Worm (Caenorhabditis elegans) whole organism, L3 larva: ENCODE measurements around the gene ZK1320.3.

ENCODE experiments used
- R02D3.7 ChIP-seq: fragments of 150-350 bp; optimal IDR thresholded peaks from 2 replicates; lab custom pipeline; 2014; ENCODE audit warnings: missing biosample characterization, missing genetic modification characterization
- aly-2 ChIP-seq: fragments of 150-350 bp; optimal IDR thresholded peaks from 2 replicates; lab custom pipeline; 2014; ENCODE audit warnings: missing biosample characterization, missing genetic modification characterization
- ceh-16 ChIP-seq: sonication (generic microtip); optimal IDR thresholded peaks from 2 replicates; lab custom pipeline; 2017; ENCODE audit warnings: missing biosample characterization, missing genetic modification characterization
- ceh-28 ChIP-seq: fragments of 150-350 bp; optimal IDR thresholded peaks from 2 replicates; lab custom pipeline; 2014; ENCODE audit warnings: missing biosample characterization, missing genetic modification reagents, missing genetic modification characterization
- ceh-82 ChIP-seq: fragments of 150-350 bp; optimal IDR thresholded peaks from 2 replicates; lab custom pipeline; 2014; ENCODE audit warnings: missing biosample characterization, missing genetic modification characterization
- daf-12 ChIP-seq: fragments of 150-350 bp; optimal IDR thresholded peaks from 2 replicates; lab custom pipeline; 2014; ENCODE audit warnings: missing biosample characterization, missing genetic modification reagents, missing genetic modification characterization
- elt-1 ChIP-seq: fragments of 150-350 bp; optimal IDR thresholded peaks from 2 replicates; lab custom pipeline; 2014; ENCODE audit warnings: missing biosample characterization, missing genetic modification characterization
- elt-2 ChIP-seq: sonication (generic microtip); optimal IDR thresholded peaks from 2 replicates; lab custom pipeline; 2016; ENCODE audit warnings: missing genetic modification reagents, mild to moderate bottlenecking, missing genetic modification characterization, missing compliant biosample characterization
- elt-3 ChIP-seq, 3 experiments: fragments of 150-350 bp in 1 of 3; sonication (generic microtip) in 2 of 3; optimal IDR thresholded peaks; 2 replicates in 2 of 3; 4 replicates in 1 of 3; lab custom pipeline; 2014 to 2017; ENCODE audit warnings: missing biosample characterization in 3 of 3, missing genetic modification characterization in 3 of 3
- eor-1 ChIP-seq, 2 experiments: fragments of 150-350 bp; optimal IDR thresholded peaks; 2 replicates each; lab custom pipeline; 2014 to 2018; ENCODE audit warnings: missing biosample characterization in 2 of 2, missing genetic modification characterization in 2 of 2
- hmg-11 ChIP-seq: sonication (generic microtip); optimal IDR thresholded peaks from 2 replicates; lab custom pipeline; 2016; ENCODE audit warnings: missing genetic modification characterization, missing compliant biosample characterization
- jun-1 ChIP-seq: fragments of 150-350 bp; optimal IDR thresholded peaks from 2 replicates; lab custom pipeline; 2014; ENCODE audit warnings: missing biosample characterization, missing genetic modification reagents, missing genetic modification characterization
- lin-15B ChIP-seq: fragments of 150-350 bp; optimal IDR thresholded peaks from 2 replicates; lab custom pipeline; 2014; ENCODE audit warnings: missing biosample characterization, missing genetic modification characterization
- lin-39 ChIP-seq: fragments of 150-350 bp; optimal IDR thresholded peaks from 2 replicates; lab custom pipeline; 2018; ENCODE audit warnings: missing biosample characterization, missing genetic modification reagents, missing genetic modification characterization
- lsy-12 ChIP-seq: sonication (generic microtip); optimal IDR thresholded peaks from 2 replicates; lab custom pipeline; 2016; ENCODE audit warnings: mild to moderate bottlenecking, missing genetic modification characterization, missing compliant biosample characterization
- mdl-1 ChIP-seq: fragments of 150-350 bp; optimal IDR thresholded peaks from 2 replicates; lab custom pipeline; 2014; ENCODE audit warnings: missing biosample characterization, missing genetic modification characterization
- mml-1 ChIP-seq: fragments of 150-350 bp; sonication (generic microtip); optimal IDR thresholded peaks from 3 replicates; lab custom pipeline; 2014; ENCODE audit warnings: missing biosample characterization, missing genetic modification characterization
- nfya-1 ChIP-seq: sonication (generic microtip); optimal IDR thresholded peaks from 2 replicates; lab custom pipeline; 2017; ENCODE audit warnings: missing genetic modification characterization, mild to moderate bottlenecking, missing compliant biosample characterization, antibody characterized with exemption, moderate library complexity; ENCODE audit not compliant: insufficient read depth
- nhr-11 ChIP-seq: fragments of 150-350 bp; optimal IDR thresholded peaks from 2 replicates; lab custom pipeline; 2014; ENCODE audit warnings: missing biosample characterization, missing genetic modification characterization
- nhr-12 ChIP-seq: fragments of 150-350 bp; optimal IDR thresholded peaks from 2 replicates; lab custom pipeline; 2014; ENCODE audit warnings: missing biosample characterization, missing genetic modification characterization
- nhr-23 ChIP-seq: fragments of 150-350 bp; optimal IDR thresholded peaks from 2 replicates; lab custom pipeline; 2014; ENCODE audit warnings: missing biosample characterization, missing genetic modification reagents, missing genetic modification characterization
- nhr-237 ChIP-seq: fragments of 150-350 bp; optimal IDR thresholded peaks from 2 replicates; lab custom pipeline; 2014; ENCODE audit warnings: missing biosample characterization, missing genetic modification characterization
- nhr-25 ChIP-seq: sonication (generic microtip); optimal IDR thresholded peaks from 2 replicates; lab custom pipeline; 2017; ENCODE audit warnings: missing biosample characterization, missing genetic modification characterization
- nhr-28 ChIP-seq: fragments of 150-350 bp; optimal IDR thresholded peaks from 2 replicates; lab custom pipeline; 2014; ENCODE audit warnings: missing biosample characterization, missing genetic modification characterization
- nhr-43 ChIP-seq: sonication (generic microtip); optimal IDR thresholded peaks from 2 replicates; lab custom pipeline; 2016; ENCODE audit warnings: mild to moderate bottlenecking, missing genetic modification characterization, missing compliant biosample characterization; ENCODE audit not compliant: poor library complexity, severe bottlenecking
- nhr-67 ChIP-seq: fragments of 150-350 bp; optimal IDR thresholded peaks from 2 replicates; lab custom pipeline; 2014; ENCODE audit warnings: missing biosample characterization, missing genetic modification characterization
- pha-4 ChIP-seq: fragments of 150-350 bp; optimal IDR thresholded peaks from 2 replicates; lab custom pipeline; 2014; ENCODE audit warnings: missing biosample characterization, missing genetic modification reagents, missing genetic modification characterization
- pqm-1 ChIP-seq: fragments of 150-350 bp; optimal IDR thresholded peaks from 2 replicates; lab custom pipeline; 2017; ENCODE audit warnings: missing biosample characterization, missing genetic modification characterization, inconsistent platforms
- sea-2 ChIP-seq: fragments of 150-350 bp; sonication (generic microtip); optimal IDR thresholded peaks from 4 replicates; lab custom pipeline; 2014; ENCODE audit warnings: missing biosample characterization, missing genetic modification reagents, missing genetic modification characterization
- skn-1 ChIP-seq: fragments of 150-350 bp; optimal IDR thresholded peaks from 2 replicates; lab custom pipeline; 2014; ENCODE audit warnings: missing biosample characterization, missing genetic modification characterization
- snpc-4 ChIP-seq: fragments of 150-350 bp; optimal IDR thresholded peaks from 2 replicates; lab custom pipeline; 2014; ENCODE audit warnings: missing biosample characterization, missing genetic modification characterization
- tbx-2 ChIP-seq: sonication (generic microtip); optimal IDR thresholded peaks from 2 replicates; lab custom pipeline; 2016; ENCODE audit warnings: mild to moderate bottlenecking, missing genetic modification characterization, missing compliant biosample characterization
- unc-39 ChIP-seq: sonication (generic microtip); optimal IDR thresholded peaks from 4 replicates; lab custom pipeline; 2017; ENCODE audit warnings: missing biosample characterization, missing genetic modification characterization
- unc-62 ChIP-seq: fragments of 150-350 bp; sonication (generic microtip); optimal IDR thresholded peaks from 4 replicates; lab custom pipeline; 2014; ENCODE audit warnings: missing biosample characterization, missing genetic modification reagents, missing genetic modification characterization

ZK1320.3 gene

ce11 chrII:9644438-9644837 is 15.8 kb downstream of the ZK1320.3 start, which contains the start of gene fzr-1:
TSS of gene fzr-1 (minus strand) at chrII:9644466.
- no peak for TF ChIP-seq skn-1
- peak; percentile 24 for TF ChIP-seq nhr-23 (tag; lab: Kevin White, UChicago)
- TF ChIP-seq elt-2 (tag; lab: Kevin White, UChicago), result no peak
- no peak for TF ChIP-seq nhr-43
- no peak for TF ChIP-seq lsy-12 (tag; lab: Kevin White, UChicago)
- TF ChIP-seq, all 47 proteins: peak for 1

- TF ChIP-seq daf-12 (no peak), lin-15B (no peak), ceh-16 (tag; lab: Kevin White, UChicago) (no peak), nhr-12 (tag; lab: Kevin White, UChicago) (no peak), nhr-237 (tag; lab: Kevin White, UChicago) (no peak), skn-1 (no peak), lsy-12 (tag; lab: Kevin White, UChicago) (no peak), mml-1 (tag; lab: Kevin White, UChicago) (no peak), unc-62 (GFP tag; lab: Kevin White, UChicago) (no peak), aly-2 (tag; lab: Kevin White, UChicago) (no peak)
Measured at ce11 chrII:9636300-9636699, 23.9 kb downstream of the ZK1320.3 start, which contains the start of gene ZK1307.7. TSS of gene ZK1307.7 (plus strand) at chrII:9636600.

- TF ChIP-seq mdl-1 (tag; lab: Kevin White, UChicago) (no peak), lin-15B (no peak), daf-12 (no peak), aly-2 (tag; lab: Kevin White, UChicago) (no peak), nhr-25 (tag; lab: Kevin White, UChicago) (no peak), nhr-12 (tag; lab: Kevin White, UChicago) (no peak), tbx-2 (tag; lab: Kevin White, UChicago) (no peak)
Measured at ce11 chrII:9625930-9626329, 34.3 kb downstream of the ZK1320.3 start.

ce11 chrII:9624110-9624695 is 36.0 kb downstream of the ZK1320.3 start, which contains the start of the genes dnj-20 and ZK1307.8:
TSS of gene dnj-20 (minus strand) at chrII:9624176.
TSS of gene ZK1307.8 (plus strand) at chrII:9624613.
- TF ChIP-seq nhr-67 (tag; lab: Kevin White, UChicago), result no peak
- TF ChIP-seq lin-15B, result peak; percentile 40
- TF ChIP-seq pha-4 (tag; lab: Kevin White, UChicago), result peak; percentile 9
- no peak for TF ChIP-seq unc-39 (tag; lab: Kevin White, UChicago)
- no peak for TF ChIP-seq sea-2
- TF ChIP-seq eor-1 (tag; optimal IDR thresholded peaks at IDR 0.05; lab: Kevin White, UChicago), result no peak
- TF ChIP-seq ceh-28, result no peak
- TF ChIP-seq nfya-1 (tag; lab: Kevin White, UChicago), result peak; percentile 34
- no peak for TF ChIP-seq jun-1
- TF ChIP-seq hmg-11 (tag; lab: Kevin White, UChicago), result peak; percentile 33
- TF ChIP-seq snpc-4 (tag; lab: Kevin White, UChicago), result no peak
- TF ChIP-seq elt-2 (tag; lab: Kevin White, UChicago), result peak; percentile 45
- TF ChIP-seq mml-1 (tag; lab: Kevin White, UChicago), result no peak
- TF ChIP-seq lsy-12 (tag; lab: Kevin White, UChicago), result no peak
- no peak for TF ChIP-seq tbx-2 (tag; lab: Kevin White, UChicago)
- no peak for TF ChIP-seq nhr-11 (tag; lab: Kevin White, UChicago)
- peak; percentile 22 for TF ChIP-seq lin-39
- TF ChIP-seq elt-1 (tag; lab: Kevin White, UChicago), result no peak
- peak; percentile 34 for TF ChIP-seq pqm-1
- no peak for TF ChIP-seq elt-3 (tag; optimal IDR thresholded peaks at IDR 0.05; lab: Kevin White, UChicago)

ce11 chrII:9621913-9622348 is 38.3 kb downstream of the ZK1320.3 start:
- TF ChIP-seq nhr-11 (tag; lab: Kevin White, UChicago) (no peak), R02D3.7 (no peak), nhr-12 (tag; lab: Kevin White, UChicago) (no peak), nhr-23 (tag; lab: Kevin White, UChicago) (peak; percentile 8), ceh-82 (tag; lab: Kevin White, UChicago) (no peak), daf-12 (no peak), nhr-28 (tag; lab: Kevin White, UChicago) (no peak), jun-1 (no peak), pha-4 (tag; lab: Kevin White, UChicago) (peak; percentile 91)
- TF ChIP-seq, all 47 proteins: peak for 2
